Fruit fly (Drosophila melanogaster): ENCODE measurements around the gene CG32119.

- TF ChIP-seq ttk (optimal IDR thresholded peaks at IDR 0.05) (no peak), h (optimal IDR thresholded peaks at IDR 0.05) (no peak)
These were observed 14.7 kb downstream of the CG32119 start for dm6 chr3L:13233646-13234262.
